Worm (Caenorhabditis elegans): ENCODE data around the gene ugt-5.

- TF ChIP-seq fkh-10 (GFP tag; optimal IDR thresholded peaks at IDR 0.05) (no peak), fax-1 (tag; optimal IDR thresholded peaks at IDR 0.05) (no peak), ama-1 (optimal IDR thresholded peaks at IDR 0.05) (no peak), nhr-11 (tag; optimal IDR thresholded peaks at IDR 0.05) (no peak), nhr-232 (tag; optimal IDR thresholded peaks at IDR 0.05) (no peak), ceh-18 (tag; optimal IDR thresholded peaks at IDR 0.05) (no peak), lin-11 (tag; optimal IDR thresholded peaks at IDR 0.05) (no peak), C38D4.7 (GFP tag; optimal IDR thresholded peaks at IDR 0.05) (no peak)
Measured at ce11 chrV:12743778-12744502, 48.8 kb downstream of the ugt-5 start.

Data from whole organism, late embryonic.